Worm (Caenorhabditis elegans) whole organism, L4 larva: Measurements from ENCODE around the gene lir-1.

Source experiments
- F44E2.7 ChIP-seq: fragments of 200-800 bp; sonication (Bioruptor generic); IDR thresholded peaks from 2 replicates; pipeline ENCODE4 v2.1.2; 2022; ENCODE audit warnings: missing genetic modification characterization, missing compliant biosample characterization
- ceh-82 ChIP-seq: sonication (generic microtip); optimal IDR thresholded peaks from 2 replicates; lab custom pipeline; 2017; ENCODE audit warnings: missing biosample characterization, missing genetic modification characterization
- dve-1 ChIP-seq: sonication (generic microtip); optimal IDR thresholded peaks from 2 replicates; lab custom pipeline; 2017; ENCODE audit warnings: antibody characterized with exemption, mild to moderate bottlenecking, missing genetic modification characterization, missing compliant biosample characterization; ENCODE audit not compliant: insufficient read depth
- egl-27 ChIP-seq: sonication (generic microtip); optimal IDR thresholded peaks from 3 replicates; lab custom pipeline; 2017; ENCODE audit warnings: missing biosample characterization, missing genetic modification reagents, missing genetic modification characterization
- fkh-10 ChIP-seq: fragments of 150-350 bp; optimal IDR thresholded peaks from 2 replicates; lab custom pipeline; 2014; ENCODE audit warnings: missing biosample characterization, missing genetic modification reagents, missing genetic modification characterization
- nhr-237 ChIP-seq: sonication (generic microtip); optimal IDR thresholded peaks from 2 replicates; lab custom pipeline; 2017; ENCODE audit warnings: missing biosample characterization, missing genetic modification characterization
- nhr-25 ChIP-seq: sonication (generic microtip); optimal IDR thresholded peaks from 2 replicates; lab custom pipeline; 2017; ENCODE audit warnings: missing genetic modification characterization, mild to moderate bottlenecking, missing compliant biosample characterization, antibody characterized with exemption, moderate library complexity, borderline replicate concordance; ENCODE audit not compliant: insufficient read depth
- nhr-28 ChIP-seq: fragments of 150-350 bp; optimal IDR thresholded peaks from 2 replicates; lab custom pipeline; 2014; ENCODE audit warnings: missing biosample characterization, missing genetic modification characterization
- skn-1 ChIP-seq: fragments of 150-350 bp; optimal IDR thresholded peaks from 2 replicates; lab custom pipeline; 2014; ENCODE audit warnings: missing biosample characterization, missing genetic modification characterization
- unc-130 ChIP-seq: sonication (generic microtip); optimal IDR thresholded peaks from 2 replicates; lab custom pipeline; 2016; ENCODE audit warnings: missing genetic modification reagents, missing genetic modification characterization, missing compliant biosample characterization
- zag-1 ChIP-seq: fragments of 150-350 bp; optimal IDR thresholded peaks from 2 replicates; lab custom pipeline; 2014; ENCODE audit warnings: missing biosample characterization, missing genetic modification characterization
- ztf-11 ChIP-seq: fragments of 150-350 bp; optimal IDR thresholded peaks from 2 replicates; lab custom pipeline; 2014; ENCODE audit warnings: missing biosample characterization, missing genetic modification characterization

DNA sequence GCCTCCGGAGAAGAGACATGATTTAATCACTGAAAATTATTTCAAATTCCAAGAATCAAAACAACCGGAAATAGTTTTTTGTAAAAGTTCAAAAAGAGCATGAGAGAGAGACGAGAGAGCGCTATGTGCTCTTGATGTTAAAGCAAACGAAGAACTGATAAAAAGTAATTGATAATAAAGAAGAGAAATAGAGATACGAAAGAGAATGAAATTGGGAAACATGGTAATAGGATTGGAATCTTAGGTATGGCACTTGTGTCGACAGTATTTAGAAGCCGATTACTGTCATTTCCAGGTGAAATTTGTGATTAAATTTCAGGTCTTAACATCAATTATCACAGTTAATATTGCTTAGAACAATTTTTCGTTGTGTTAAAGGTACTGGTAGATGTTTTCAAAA lies 22.1 kb downstream of the lir-1 start, which contains the start of gene nhx-2:
- TF ChIP-seq ztf-11 (tag; lab: Kevin White, UChicago): no peak
- TF ChIP-seq unc-130 (GFP tag; lab: Kevin White, UChicago): no peak
- peak; percentile 47 for TF ChIP-seq dve-1
- no peak for TF ChIP-seq skn-1 (tag; lab: Kevin White, UChicago)
- no peak for TF ChIP-seq nhr-25 (tag; lab: Kevin White, UChicago)
- TF ChIP-seq egl-27 (tag; lab: Kevin White, UChicago): no peak
- TF ChIP-seq fkh-10 (GFP tag; lab: Kevin White, UChicago): no peak
- TF ChIP-seq nhr-28 (tag; lab: Kevin White, UChicago): peak; percentile 57
- TF ChIP-seq zag-1 (tag; lab: Kevin White, UChicago): no peak
- no peak for TF ChIP-seq ceh-82 (tag; lab: Kevin White, UChicago)
- no peak for TF ChIP-seq F44E2.7 (GFP tag; lab: Robert Waterston, UW)
- no peak for TF ChIP-seq nhr-237 (tag; lab: Kevin White, UChicago)
